Worm (Caenorhabditis elegans): ENCODE results near the gene acc-4.

Gene acc-4

DNA sequence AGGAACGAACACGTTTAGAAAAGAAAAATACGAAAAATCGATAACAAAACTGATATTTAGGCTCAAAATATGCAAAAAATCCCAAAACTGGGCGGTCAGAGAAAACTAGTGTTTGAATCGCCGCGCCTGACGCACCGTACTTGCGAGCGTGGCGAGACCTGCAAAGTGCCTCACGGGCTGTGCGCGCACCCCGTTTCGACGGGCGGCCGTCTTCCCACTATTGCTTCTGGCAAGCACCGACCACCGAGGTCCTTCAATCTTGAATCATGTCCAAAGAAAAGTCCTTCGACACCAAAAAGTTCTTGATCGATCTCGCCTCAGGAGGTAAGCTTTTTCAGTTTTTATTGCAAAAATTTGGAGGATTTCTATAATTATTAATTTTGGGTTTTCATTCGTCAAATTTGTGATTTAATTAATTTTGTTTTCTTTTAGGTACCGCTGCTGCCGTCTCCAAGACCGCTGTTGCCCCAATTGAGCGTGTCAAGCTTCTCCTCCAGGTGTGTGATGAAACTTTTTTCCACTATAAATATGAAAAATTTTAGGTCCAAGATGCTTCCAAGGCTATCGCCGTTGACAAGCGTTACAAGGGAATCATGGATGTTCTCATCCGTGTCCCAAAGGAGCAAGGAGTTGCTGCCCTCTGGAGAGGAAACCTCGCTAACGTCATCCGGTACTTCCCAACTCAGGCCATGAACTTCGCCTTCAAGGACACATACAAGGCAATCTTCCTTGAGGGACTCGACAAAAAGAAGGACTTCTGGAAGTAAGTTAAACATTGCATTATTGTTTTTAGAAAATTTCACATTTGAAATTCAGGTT lies 20.8 kb downstream of the acc-4 start, which contains the start of gene ant-1.1 (continued):
- TF ChIP-seq arid-1 (GFP tag; conservative IDR thresholded peaks at IDR 0.05) (peak; percentile 90), Y48G9A.11 (GFP tag; IDR thresholded peaks at IDR 0.05) (peak; percentile 47; the same call in 1 of the 2 replicates), sdz-12 (GFP tag; optimal IDR thresholded peaks at IDR 0.05) (no peak), F49E8.2 (tag; optimal IDR thresholded peaks at IDR 0.05; ENCODE audit: borderline replicate concordance) (no peak), nhr-10 (tag; optimal IDR thresholded peaks at IDR 0.05) (no peak)

DNA sequence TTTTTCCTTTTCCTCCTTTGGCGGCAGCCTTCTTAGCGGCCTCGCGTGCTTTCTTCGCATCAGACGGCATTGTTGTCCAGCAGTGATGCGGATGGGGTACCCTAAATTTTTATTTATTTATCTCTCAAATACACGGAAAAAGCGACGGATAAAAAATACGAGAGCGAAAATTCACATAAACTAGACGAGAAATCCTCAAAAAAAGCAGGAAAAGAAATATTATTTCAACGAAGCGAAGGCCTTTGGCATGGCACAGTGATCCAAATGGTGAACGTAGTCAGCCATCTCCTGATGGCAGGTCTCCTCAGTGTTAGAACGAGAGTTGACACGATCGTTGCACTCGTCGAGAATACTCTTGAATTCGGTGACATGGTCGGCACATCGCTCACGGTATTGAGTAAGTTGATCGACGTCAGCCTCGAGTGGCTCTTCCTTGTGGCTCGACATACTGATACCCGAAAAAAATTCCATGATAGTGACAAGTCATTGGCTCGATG lies 21.7 kb downstream of the acc-4 start, which contains the start of the genes abcf-2 and T27E9.2:
abcf-2 (minus strand) TSS at position 101 of the 497 bp plus-strand sequence.
T27E9.2 (minus strand) TSS at position 447 of the 497 bp plus-strand sequence.
- TF ChIP-seq lsy-2 (tag; optimal IDR thresholded peaks at IDR 0.05): no peak
- TF ChIP-seq spr-3 (GFP tag; optimal IDR thresholded peaks at IDR 0.05): no peak
- TF ChIP-seq lin-39 (tag; optimal IDR thresholded peaks at IDR 0.05): no peak
- TF ChIP-seq ZK337.2 (GFP tag; IDR thresholded peaks at IDR 0.05): no peak
- no peak for TF ChIP-seq hlh-11 (tag; optimal IDR thresholded peaks at IDR 0.05)
- no peak for TF ChIP-seq fos-1 (tag; optimal IDR thresholded peaks at IDR 0.05)
- no peak; the same call in 1 of the 2 replicates for TF ChIP-seq lin-38 (GFP tag; IDR thresholded peaks at IDR 0.05)
- no peak for TF ChIP-seq ama-1 (optimal IDR thresholded peaks at IDR 0.05)
- no peak for TF ChIP-seq nhr-10 (tag; optimal IDR thresholded peaks at IDR 0.05)
- no peak for TF ChIP-seq daf-19 (GFP tag; conservative IDR thresholded peaks at IDR 0.05)

DNA sequence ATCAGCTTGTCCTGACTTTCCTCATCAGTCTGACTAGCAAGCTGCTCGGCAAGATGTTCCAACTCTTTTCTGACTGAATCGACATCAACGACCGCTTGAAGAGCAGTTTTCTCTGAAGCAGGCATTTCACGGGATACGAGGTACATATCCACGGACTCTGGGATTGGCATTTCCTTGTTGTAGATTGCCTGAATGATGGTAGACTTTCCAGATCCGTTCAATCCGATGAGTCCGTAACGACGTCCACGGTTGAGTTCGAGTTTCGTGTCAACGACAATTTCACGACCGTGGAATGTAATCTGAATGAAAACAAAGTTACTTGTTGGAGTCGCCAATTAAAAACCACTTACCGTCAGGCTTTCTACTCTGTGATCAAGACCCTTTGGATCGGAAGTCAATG lies 22.4 kb downstream of the acc-4 start:
- TF ChIP-seq nhr-76 (tag; optimal IDR thresholded peaks at IDR 0.05) (no peak), egl-27 (tag; optimal IDR thresholded peaks at IDR 0.05) (no peak), zip-11 (GFP tag; IDR thresholded peaks at IDR 0.05) (no peak), hlh-11 (tag; optimal IDR thresholded peaks at IDR 0.05) (no peak), zfp-2 (tag; optimal IDR thresholded peaks at IDR 0.05) (no peak), sdz-12 (GFP tag; optimal IDR thresholded peaks at IDR 0.05) (no peak), F44E2.7 (GFP tag; IDR thresholded peaks at IDR 0.05) (no peak), nhr-6 (tag; optimal IDR thresholded peaks at IDR 0.05) (no peak), ctbp-1 (GFP tag; IDR thresholded peaks at IDR 0.05) (no peak), mdt-29 (GFP tag; IDR thresholded peaks at IDR 0.05) (no peak), jun-1 (tag; optimal IDR thresholded peaks at IDR 0.05) (no peak), Y5F2A.4 (GFP tag; optimal IDR thresholded peaks at IDR 0.05) (no peak), dmd-6 (GFP tag; IDR thresholded peaks at IDR 0.05) (no peak), fkh-10 (GFP tag; optimal IDR thresholded peaks at IDR 0.05) (no peak), madf-9 (GFP tag; conservative IDR thresholded peaks at IDR 0.05) (no peak), madf-5 (GFP tag; IDR thresholded peaks at IDR 0.05) (no peak), F37D6.2 (tag; optimal IDR thresholded peaks at IDR 0.05) (no peak), ZK546.5 (tag; optimal IDR thresholded peaks at IDR 0.05) (no peak)

DNA sequence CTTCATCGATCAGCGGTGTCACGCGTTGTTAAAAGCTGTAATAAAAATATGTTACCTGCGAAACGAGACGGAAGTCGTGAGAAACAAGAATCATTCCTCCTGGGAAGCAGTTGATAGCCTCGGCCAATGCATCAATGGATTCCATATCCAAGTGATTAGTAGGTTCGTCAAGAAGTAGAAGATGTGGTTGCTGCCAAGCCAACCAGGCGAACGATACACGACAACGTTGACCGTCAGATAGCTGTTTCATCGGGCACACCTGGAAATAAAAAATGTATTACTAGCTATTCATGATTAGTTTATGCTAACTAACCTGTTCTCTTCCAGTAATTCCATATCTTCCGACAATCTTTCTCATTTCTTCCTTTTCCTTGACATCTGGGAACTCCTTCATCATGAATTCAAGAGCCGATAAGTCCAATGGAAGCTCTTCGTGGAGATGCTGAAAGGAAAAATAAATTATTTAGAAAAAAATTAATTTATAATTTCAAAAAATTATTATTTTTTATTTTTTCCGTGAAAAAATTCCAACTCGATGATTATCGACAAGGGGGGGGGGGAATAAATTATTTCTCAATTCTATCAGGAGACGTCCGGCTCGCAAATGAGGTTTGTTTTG lies 24.8 kb downstream of the acc-4 start, which contains the start of gene tag-164:
tag-164 (plus strand) TSS at position 569 of the 619 bp plus-strand sequence.
- TF ChIP-seq unc-62 (GFP tag; optimal IDR thresholded peaks at IDR 0.05 in 1 of 2) (peak in 1 of 2 experiments; percentile 92), unc-62 (tag; optimal IDR thresholded peaks at IDR 0.05) (no peak), ceh-32 (tag; optimal IDR thresholded peaks at IDR 0.05; ENCODE audit: poor library complexity) (no peak), F10B5.3 (tag; optimal IDR thresholded peaks at IDR 0.05) (no peak), nhr-42 (GFP tag; IDR thresholded peaks at IDR 0.05) (no peak)
